Fruit fly (Drosophila melanogaster) whole organism, embryonic: ENCODE results near the gene CG6726.
A peak's percentile ranks its signal among the peaks of the same experiment; 100 is the strongest.

Experiments used
- B-H1 ChIP-seq: fragments of 200-800 bp; sonication (Bioruptor generic); IDR thresholded peaks from 3 replicates; pipeline ENCODE4 v1.3.6; 2022; ENCODE audit warnings: missing biosample characterization, missing genetic modification characterization
- CG10147 ChIP-seq: fragments of 200-800 bp; sonication (Bioruptor generic); optimal IDR thresholded peaks from 2 replicates; lab custom pipeline; 2019; ENCODE audit warnings: missing biosample characterization, mild to moderate bottlenecking, missing genetic modification characterization, moderate library complexity
- CG1024 ChIP-seq: fragments of 200-800 bp; sonication (Bioruptor generic); IDR thresholded peaks from 2 replicates; pipeline ENCODE4 v1.3.6; 2022; ENCODE audit warnings: missing biosample characterization, missing genetic modification characterization
- CG11695 ChIP-seq: fragments of 200-800 bp; sonication (Bioruptor generic); IDR thresholded peaks from 3 replicates; pipeline ENCODE4 v1.3.6; 2022; ENCODE audit warnings: missing biosample characterization, missing genetic modification characterization
- CG14710 ChIP-seq: fragments of 200-800 bp; sonication (Bioruptor generic); optimal IDR thresholded peaks from 3 replicates; lab custom pipeline; 2019; ENCODE audit warnings: missing biosample characterization, mild to moderate bottlenecking, missing genetic modification characterization, moderate library complexity
- CG15696 ChIP-seq: fragments of 200-800 bp; sonication (Bioruptor generic); optimal IDR thresholded peaks from 2 replicates; lab custom pipeline; 2019; ENCODE audit warnings: missing biosample characterization, mild to moderate bottlenecking, missing genetic modification characterization, moderate library complexity
- CG2199 ChIP-seq: fragments of 200-800 bp; sonication (Bioruptor generic); IDR thresholded peaks from 3 replicates; pipeline ENCODE4 v1.3.6; 2022; ENCODE audit warnings: missing biosample characterization, missing genetic modification characterization
- CG30020 ChIP-seq: fragments of 200-800 bp; optimal IDR thresholded peaks from 2 replicates; lab custom pipeline; 2019; ENCODE audit warnings: missing biosample characterization, mild to moderate bottlenecking, missing genetic modification characterization, moderate library complexity
- CG31365 ChIP-seq: fragments of 200-800 bp; sonication (Bioruptor generic); optimal IDR thresholded peaks from 2 replicates; lab custom pipeline; 2018; ENCODE audit warnings: missing biosample characterization, mild to moderate bottlenecking, missing genetic modification characterization
- CG3163 ChIP-seq: fragments of 200-800 bp; sonication (Bioruptor generic); optimal IDR thresholded peaks from 3 replicates; lab custom pipeline; 2016; ENCODE audit warnings: missing biosample characterization, missing genetic modification characterization
- CG34376 ChIP-seq: fragments of 200-800 bp; sonication (Bioruptor generic); optimal IDR thresholded peaks from 2 replicates; lab custom pipeline; 2018; ENCODE audit warnings: missing biosample characterization, mild to moderate bottlenecking, missing genetic modification characterization
- CG4707 ChIP-seq: fragments of 200-800 bp; sonication (Bioruptor generic); optimal IDR thresholded peaks from 2 replicates; lab custom pipeline; 2018; ENCODE audit warnings: missing biosample characterization, mild to moderate bottlenecking, missing genetic modification characterization, moderate library complexity
- CG6654 ChIP-seq: fragments of 200-800 bp; sonication (Bioruptor generic); optimal IDR thresholded peaks from 2 replicates; lab custom pipeline; 2017; ENCODE audit warnings: missing biosample characterization, mild to moderate bottlenecking, missing genetic modification characterization
- CG6854 ChIP-seq: fragments of 200-800 bp; sonication (Bioruptor generic); optimal IDR thresholded peaks from 3 replicates; lab custom pipeline; 2017; ENCODE audit warnings: missing biosample characterization, mild to moderate bottlenecking, missing genetic modification characterization
- CG8089 ChIP-seq: fragments of 200-800 bp; sonication (Bioruptor generic); optimal IDR thresholded peaks from 3 replicates; lab custom pipeline; 2016; ENCODE audit warnings: missing biosample characterization, missing genetic modification characterization
- CTCF ChIP-seq: fragments of 200-800 bp; sonication (Bioruptor generic); optimal IDR thresholded peaks from 2 replicates; lab custom pipeline; 2017; ENCODE audit warnings: missing biosample characterization, mild to moderate bottlenecking, missing genetic modification characterization, moderate library complexity
- CkIIα-i1 ChIP-seq: fragments of 200-800 bp; sonication (Bioruptor generic); IDR thresholded peaks from 2 replicates; pipeline ENCODE4 v1.3.6; 2022; ENCODE audit warnings: missing biosample characterization, missing genetic modification characterization
- D ChIP-seq, 2 experiments: fragments of 200-800 bp in 1 of 2; fragments of >200 bp in 1 of 2; sonication (Bioruptor generic) in 1 of 2; optimal IDR thresholded peaks; 2 replicates in 1 of 2; 3 replicates in 1 of 2; lab custom pipeline; 2017; ENCODE audit warnings: mild to moderate bottlenecking in 1 of 2, missing biosample characterization in 1 of 2, missing genetic modification characterization in 1 of 2, missing genetic modification reagents in 1 of 2
- Dad ChIP-seq: fragments of 200-800 bp; sonication (Bioruptor generic); optimal IDR thresholded peaks from 3 replicates; lab custom pipeline; 2016; ENCODE audit warnings: missing biosample characterization, missing genetic modification characterization
- Ets97D ChIP-seq: fragments of 200-800 bp; sonication (Bioruptor generic); optimal IDR thresholded peaks from 3 replicates; lab custom pipeline; 2016; ENCODE audit warnings: missing biosample characterization, missing genetic modification characterization
- H15 ChIP-seq: fragments of 200-800 bp; sonication (Bioruptor generic); IDR thresholded peaks from 3 replicates; pipeline ENCODE4 v1.3.6; 2022; ENCODE audit warnings: missing biosample characterization, missing genetic modification characterization
- HLH3B ChIP-seq: fragments of 200-800 bp; sonication (Bioruptor generic); IDR thresholded peaks from 2 replicates; pipeline ENCODE4 v1.3.6; 2022; ENCODE audit warnings: missing biosample characterization, missing genetic modification characterization
- Hmx ChIP-seq: fragments of 200-800 bp; sonication (Bioruptor generic); optimal IDR thresholded peaks from 2 replicates; lab custom pipeline; 2016; ENCODE audit warnings: missing biosample characterization, missing genetic modification characterization
- Hr51 ChIP-seq, 2 experiments: fragments of 200-800 bp; sonication (Bioruptor generic); optimal IDR thresholded peaks; 2 replicates in 1 of 2; 3 replicates in 1 of 2; lab custom pipeline; 2016 to 2018; ENCODE audit warnings: missing biosample characterization in 2 of 2, missing genetic modification characterization in 2 of 2, mild to moderate bottlenecking in 1 of 2, moderate library complexity in 1 of 2
- Lpt ChIP-seq: fragments of >200 bp; optimal IDR thresholded peaks from 2 replicates; lab custom pipeline; 2018; ENCODE audit warnings: missing biosample characterization, missing genetic modification characterization
- Med ChIP-seq: fragments of 200-800 bp; sonication (Bioruptor generic); peaks from one replicate; lab custom pipeline; 2016; ENCODE audit warnings: missing biosample characterization, missing genetic modification characterization, mild to moderate bottlenecking, inconsistent platforms, moderate library complexity
- Mrtf ChIP-seq: fragments of 200-800 bp; sonication (Bioruptor generic); IDR thresholded peaks from 3 replicates; pipeline ENCODE4 v1.3.6; 2022; ENCODE audit warnings: missing biosample characterization, missing genetic modification characterization
- NC2α ChIP-seq: fragments of 200-800 bp; sonication (Bioruptor generic); optimal IDR thresholded peaks from 2 replicates; lab custom pipeline; 2016; ENCODE audit warnings: missing biosample characterization, missing genetic modification characterization
- Optix ChIP-seq: fragments of 200-800 bp; sonication (Bioruptor generic); IDR thresholded peaks from 3 replicates; pipeline ENCODE4 v1.3.6; 2022; ENCODE audit warnings: missing biosample characterization, missing genetic modification characterization
- abd-A ChIP-seq: fragments of 200-800 bp; sonication (Bioruptor generic); optimal IDR thresholded peaks from 3 replicates; lab custom pipeline; 2019; ENCODE audit warnings: missing biosample characterization, mild to moderate bottlenecking, missing genetic modification characterization, moderate library complexity
- ac ChIP-seq: fragments of 200-800 bp; sonication (Bioruptor generic); optimal IDR thresholded peaks from 3 replicates; lab custom pipeline; 2017; ENCODE audit warnings: missing biosample characterization, mild to moderate bottlenecking, missing genetic modification characterization
- al ChIP-seq: fragments of 200-800 bp; sonication (Bioruptor generic); IDR thresholded peaks from 2 replicates; pipeline ENCODE4 v1.3.6; 2022; ENCODE audit warnings: missing biosample characterization, missing genetic modification characterization
- ato ChIP-seq: fragments of 200-800 bp; sonication (Bioruptor generic); IDR thresholded peaks from 2 replicates; pipeline ENCODE4 v1.3.6; 2022; ENCODE audit warnings: missing biosample characterization, missing genetic modification characterization; ENCODE audit not compliant: partially characterized antibody
- caup ChIP-seq: fragments of 200-800 bp; sonication (Bioruptor generic); optimal IDR thresholded peaks from 3 replicates; lab custom pipeline; 2017; ENCODE audit warnings: missing biosample characterization, mild to moderate bottlenecking, missing genetic modification characterization, moderate library complexity; ENCODE audit not compliant: severe bottlenecking
- corto ChIP-seq: fragments of 200-800 bp; sonication (Bioruptor generic); optimal IDR thresholded peaks from 2 replicates; lab custom pipeline; 2016; ENCODE audit warnings: missing biosample characterization, mild to moderate bottlenecking, missing genetic modification characterization, moderate library complexity
- dpn ChIP-seq, 2 experiments: fragments of 200-800 bp; sonication (Bioruptor generic); optimal IDR thresholded peaks; 3 replicates each; lab custom pipeline; 2016; ENCODE audit warnings: missing biosample characterization in 2 of 2, missing genetic modification characterization in 2 of 2
- en ChIP-seq: fragments of 200-800 bp; sonication (Bioruptor generic); optimal IDR thresholded peaks from 2 replicates; lab custom pipeline; 2016; ENCODE audit warnings: missing biosample characterization, missing genetic modification characterization
- ewg ChIP-seq: fragments of 200-800 bp; sonication (Bioruptor generic); optimal IDR thresholded peaks from 3 replicates; lab custom pipeline; 2017; ENCODE audit warnings: mild to moderate bottlenecking, missing biosample characterization, missing genetic modification reagents, missing genetic modification characterization
- fru ChIP-seq: fragments of >200 bp; optimal IDR thresholded peaks from 2 replicates; lab custom pipeline; 2017
- ftz-f1 ChIP-seq: fragments of 200-800 bp; sonication (Bioruptor generic); optimal IDR thresholded peaks from 2 replicates; lab custom pipeline; 2016; ENCODE audit warnings: missing biosample characterization, missing genetic modification characterization
- ham ChIP-seq: fragments of 200-800 bp; sonication (Bioruptor generic); IDR thresholded peaks from 2 replicates; pipeline ENCODE4 v1.3.6; 2022; ENCODE audit warnings: missing biosample characterization, missing genetic modification characterization
- hb ChIP-seq: fragments of 200-800 bp; sonication (Bioruptor generic); IDR thresholded peaks from 3 replicates; pipeline ENCODE4 v1.3.6; 2022; ENCODE audit warnings: missing biosample characterization, missing genetic modification characterization; ENCODE audit not compliant: partially characterized antibody
- lbe ChIP-seq: fragments of 200-800 bp; sonication (Bioruptor generic); optimal IDR thresholded peaks from 2 replicates; lab custom pipeline; 2016; ENCODE audit warnings: missing biosample characterization, mild to moderate bottlenecking, missing genetic modification characterization
- lmd ChIP-seq: fragments of 200-800 bp; sonication (Bioruptor generic); IDR thresholded peaks from 2 replicates; pipeline ENCODE4 v1.3.6; 2022; ENCODE audit warnings: missing biosample characterization, missing genetic modification characterization
- lola ChIP-seq, 3 experiments: fragments of >200 bp in 2 of 3; fragments of 200-800 bp in 1 of 3; sonication (Bioruptor generic) in 1 of 3; optimal IDR thresholded peaks; 2 replicates each; lab custom pipeline; 2017 to 2019; ENCODE audit warnings: missing biosample characterization in 3 of 3, missing genetic modification characterization in 3 of 3, mild to moderate bottlenecking in 1 of 3, moderate library complexity in 1 of 3
- odd ChIP-seq: fragments of 200-800 bp; sonication (Bioruptor generic); optimal IDR thresholded peaks from 2 replicates; lab custom pipeline; 2017; ENCODE audit warnings: missing biosample characterization, mild to moderate bottlenecking, missing genetic modification characterization
- slbo ChIP-seq: fragments of 200-800 bp; sonication (Bioruptor generic); IDR thresholded peaks from 2 replicates; pipeline ENCODE4 v1.3.6; 2022; ENCODE audit warnings: missing biosample characterization, missing genetic modification characterization
- ttk ChIP-seq: fragments of 200-800 bp; sonication (Bioruptor generic); IDR thresholded peaks from 2 replicates; pipeline ENCODE4 v2.1.2; 2022; ENCODE audit warnings: missing biosample characterization, missing genetic modification characterization
- unpg ChIP-seq: fragments of 200-800 bp; sonication (Bioruptor generic); optimal IDR thresholded peaks from 3 replicates; lab custom pipeline; 2018; ENCODE audit warnings: missing biosample characterization, mild to moderate bottlenecking, missing genetic modification characterization, moderate library complexity
- vvl ChIP-seq: fragments of 200-800 bp; sonication (Bioruptor generic); IDR thresholded peaks from 2 replicates; pipeline ENCODE4 v1.3.6; 2022; ENCODE audit warnings: missing biosample characterization, missing genetic modification characterization

Gene CG6726

dm6 chr3R:23053936-23054335, 37.6 kb upstream of the CG6726 start, which contains the start of gene p53 (continued):
- TF ChIP-seq CG1024 (GFP tag; lab: Robert Waterston, UW) (peak; percentile 60), slbo (GFP tag; lab: Robert Waterston, UW) (peak; percentile 77), NC2α (GFP tag; lab: Kevin White, UChicago) (peak; percentile 32), lmd (peak; percentile 79), lola (GFP tag; optimal IDR thresholded peaks at IDR 0.05; lab: Kevin White, UChicago) (peak in 1 of 3 experiments; percentile 45), CG2199 (GFP tag; lab: Robert Waterston, UW) (0 out of 3 replicates have a peak, but pooled peaks have one; percentile 64), hb (peak; percentile 75; the same call in 2 of the 3 replicates), lbe (GFP tag; lab: Kevin White, UChicago) (peak; percentile 29), D (optimal IDR thresholded peaks at IDR 0.05; lab: Kevin White, UChicago) (no peak), D (GFP tag; optimal IDR thresholded peaks at IDR 0.05; lab: Kevin White, UChicago) (peak; percentile 62), vvl (GFP tag; lab: Robert Waterston, UW) (peak; percentile 79), odd (GFP tag; lab: Kevin White, UChicago) (peak; percentile 74), CG10147 (GFP tag; lab: Kevin White, UChicago) (peak; percentile 63), CG15696 (tag; lab: Kevin White, UChicago) (peak; percentile 6), dpn (GFP tag; optimal IDR thresholded peaks at IDR 0.05; lab: Kevin White, UChicago) (peak; percentile 50 to 82), CTCF (GFP tag; lab: Kevin White, UChicago) (peak; percentile 54), Mrtf (GFP tag; lab: Robert Waterston, UW) (peak; percentile 42; the same call in 1 of the 3 replicates), ttk (GFP tag; lab: Robert Waterston, UW) (peak; percentile 55; the same call in 1 of the 2 replicates), CG11695 (GFP tag; lab: Robert Waterston, UW) (no peak), CG31365 (tag; lab: Kevin White, UChicago) (peak; percentile 66), unpg (GFP tag; lab: Kevin White, UChicago) (peak; percentile 67), Dad (peak; percentile 75), CG34376 (peak; percentile 78), Optix (peak; percentile 47; the same call in 1 of the 3 replicates), ham (GFP tag; lab: Robert Waterston, UW) (no peak), CG6854 (peak; percentile 56), caup (peak; percentile 91), Ets97D (GFP tag; lab: Kevin White, UChicago) (peak; percentile 99), B-H1 (GFP tag; lab: Robert Waterston, UW) (peak; percentile 51; the same call in 1 of the 3 replicates), al (0 out of 2 replicates have a peak, but pooled peaks have one; percentile 40), CG4707 (GFP tag; lab: Kevin White, UChicago) (peak; percentile 77), Med (peak; percentile 98), H15 (GFP tag; lab: Robert Waterston, UW) (peak; percentile 64; the same call in 2 of the 3 replicates), CG8089 (GFP tag; lab: Kevin White, UChicago) (peak; percentile 70), ac (peak; percentile 16), ftz-f1 (GFP tag; lab: Kevin White, UChicago) (no peak), CG30020 (tag; lab: Kevin White, UChicago) (no peak), HLH3B (peak; percentile 76), en (GFP tag; lab: Kevin White, UChicago) (peak; percentile 37), Lpt (GFP tag; lab: Kevin White, UChicago) (no peak), ewg (GFP tag; lab: Kevin White, UChicago) (peak; percentile 59), Hmx (GFP tag; lab: Kevin White, UChicago) (no peak), CG14710 (tag; lab: Kevin White, UChicago) (peak; percentile 73), corto (no peak), CG6654 (peak; percentile 52), ato (peak; percentile 70), CkIIα-i1 (no peak), Hr51 (GFP tag; optimal IDR thresholded peaks at IDR 0.05; lab: Kevin White, UChicago) (peak; percentile 49 to 61), fru (lab: Kevin White, UChicago) (no peak), CG3163 (GFP tag; lab: Kevin White, UChicago) (peak; percentile 54), abd-A (no peak)
